Worm (Caenorhabditis elegans): Measurements from ENCODE around the gene C25G6.1.

DNA sequence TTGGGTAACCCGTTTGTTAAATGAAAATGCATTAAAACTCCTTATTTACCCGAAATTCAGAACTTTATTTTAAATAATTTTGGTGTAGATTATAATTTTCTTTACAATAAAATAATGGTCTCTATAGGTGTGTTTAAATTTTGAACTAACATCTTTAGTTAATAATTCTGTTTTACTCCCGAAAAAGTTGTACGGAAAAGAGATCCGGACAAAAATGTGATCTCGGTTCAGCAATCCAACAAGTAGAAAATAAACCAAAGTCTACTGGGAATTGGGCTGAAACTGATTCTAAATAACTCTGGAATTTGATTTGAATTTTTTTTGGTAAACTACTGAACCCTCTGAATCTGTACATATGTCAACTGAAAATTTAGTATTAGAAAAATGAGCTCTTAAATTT, 25.0 kb downstream of the C25G6.1 start:
- TF ChIP-seq nhr-237 (tag; optimal IDR thresholded peaks at IDR 0.05) = no peak
- TF ChIP-seq aly-2 (tag; optimal IDR thresholded peaks at IDR 0.05) = no peak
- no peak for TF ChIP-seq nhr-77 (tag; optimal IDR thresholded peaks at IDR 0.05)
- TF ChIP-seq unc-62 (GFP tag; optimal IDR thresholded peaks at IDR 0.05) = no peak
- TF ChIP-seq pha-4 (tag; optimal IDR thresholded peaks at IDR 0.05) = no peak
- no peak for TF ChIP-seq R02D3.7 (tag; optimal IDR thresholded peaks at IDR 0.05)
- TF ChIP-seq zag-1 (tag; optimal IDR thresholded peaks at IDR 0.05) = no peak
- no peak for TF ChIP-seq fos-1 (tag; optimal IDR thresholded peaks at IDR 0.05)
- no peak for TF ChIP-seq nhr-28 (tag; optimal IDR thresholded peaks at IDR 0.05)

All from whole organism, L3 larva.